Fruit fly (Drosophila melanogaster) whole organism, wandering third instar larva: ENCODE results near the gene Mvd.
A peak's percentile ranks its signal among the peaks of the same experiment; 100 is the strongest.

Source experiments
- OdsH ChIP-seq: fragments of 200-800 bp; sonication (Bioruptor generic); optimal IDR thresholded peaks from 2 replicates; lab custom pipeline; 2016; ENCODE audit warnings: missing biosample characterization, mild to moderate bottlenecking, missing genetic modification characterization
- ey ChIP-seq: fragments of 200-800 bp; sonication (Bioruptor generic); optimal IDR thresholded peaks from 2 replicates; lab custom pipeline; 2016; ENCODE audit warnings: missing biosample characterization, missing genetic modification characterization
- jim ChIP-seq: fragments of 175-275, 200-325 bp; sonication (Bioruptor generic); optimal IDR thresholded peaks from 2 replicates; lab custom pipeline; 2016; ENCODE audit warnings: missing biosample characterization, mild to moderate bottlenecking, missing genetic modification characterization
- lola ChIP-seq: fragments of >200 bp; optimal IDR thresholded peaks from 2 replicates; lab custom pipeline; 2017; ENCODE audit warnings: missing biosample characterization, missing genetic modification characterization
- psq ChIP-seq: fragments of 200-800 bp; sonication (Bioruptor generic); optimal IDR thresholded peaks from 3 replicates; lab custom pipeline; 2017; ENCODE audit warnings: missing biosample characterization, mild to moderate bottlenecking, missing genetic modification characterization, moderate library complexity

- TF ChIP-seq lola (GFP tag; lab: Kevin White, UChicago), result no peak
- TF ChIP-seq psq (GFP tag; lab: Kevin White, UChicago), result peak; percentile 15
- TF ChIP-seq OdsH (GFP tag; lab: Kevin White, UChicago), result peak; percentile 66
- no peak for TF ChIP-seq ey (GFP tag; lab: Kevin White, UChicago)
- TF ChIP-seq jim (GFP tag; lab: Kevin White, UChicago), result no peak
Observed at dm6 chrX:15788235-15789187, 39.5 kb downstream of the Mvd start, which contains the start of gene Rhp.
